ENCODE assay signal across 1 fruit fly cellular context in genomic region chrX:22833534-22833933, dm6.
A peak's percentile ranks its signal among the peaks of the same experiment; 100 is the strongest.
TF ChIP-seq lines count a peak whose summit lies in the region.

No protein-coding gene starts in this region.

TF ChIP-seq in whole organism, embryonic, 481 proteins besides CTCF, POLR2A, EP300 and RAD21 (continued from another document and continues in another):
- no peak for TF ChIP-seq NC2β (GFP tag; optimal IDR thresholded peaks at IDR 0.05; lab: Kevin White, UChicago)
- TF ChIP-seq ab (GFP tag; optimal IDR thresholded peaks at IDR 0.05; lab: Kevin White, UChicago), result no peak
- peak; percentile 26; the same call in 1 of the 2 replicates for TF ChIP-seq Gsc (GFP tag; IDR thresholded peaks at IDR 0.05; lab: Robert Waterston, UW)
- TF ChIP-seq ham (GFP tag; IDR thresholded peaks at IDR 0.05; lab: Robert Waterston, UW), result no peak
- TF ChIP-seq CG2678 (tag; optimal IDR thresholded peaks at IDR 0.05; lab: Kevin White, UChicago), result peak; percentile 57
- peak; percentile 54 for TF ChIP-seq bcd (GFP tag; optimal IDR thresholded peaks at IDR 0.05; lab: Kevin White, UChicago)
- TF ChIP-seq CG34376 (GFP tag; optimal IDR thresholded peaks at IDR 0.05; lab: Kevin White, UChicago), result no peak
- peak; percentile 21 for TF ChIP-seq CG10267 (tag; optimal IDR thresholded peaks at IDR 0.05; lab: Kevin White, UChicago)
- TF ChIP-seq danr (GFP tag; IDR thresholded peaks at IDR 0.05; lab: Robert Waterston, UW), result 0 out of 2 replicates have a peak, but pooled peaks have one; percentile 14
- TF ChIP-seq al (GFP tag; IDR thresholded peaks at IDR 0.05; lab: Robert Waterston, UW), result no peak
- TF ChIP-seq esg (GFP tag; conservative IDR thresholded peaks at IDR 0.05; lab: Robert Waterston, UW), result no peak
- TF ChIP-seq trh (GFP tag; optimal IDR thresholded peaks at IDR 0.05; lab: Kevin White, UChicago), result no peak
- no peak for TF ChIP-seq caup (GFP tag; optimal IDR thresholded peaks at IDR 0.05; lab: Kevin White, UChicago; ENCODE audit: severe bottlenecking)
- TF ChIP-seq oc (tag; optimal IDR thresholded peaks at IDR 0.05; lab: Kevin White, UChicago), result peak; percentile 36
- TF ChIP-seq ase (GFP tag; IDR thresholded peaks at IDR 0.05; lab: Robert Waterston, UW), result 0 out of 3 replicates have a peak, but pooled peaks have one; percentile 23
- TF ChIP-seq pb (GFP tag; optimal IDR thresholded peaks at IDR 0.05; lab: Kevin White, UChicago), result no peak
- TF ChIP-seq Vsx1 (GFP tag; optimal IDR thresholded peaks at IDR 0.05; lab: Kevin White, UChicago), result no peak
- no peak for TF ChIP-seq Deaf1 (tag; optimal IDR thresholded peaks at IDR 0.05; lab: Kevin White, UChicago)
- TF ChIP-seq sr (GFP tag; IDR thresholded peaks at IDR 0.05; lab: Robert Waterston, UW), result no peak
- no peak for TF ChIP-seq seq (GFP tag; IDR thresholded peaks at IDR 0.05; lab: Robert Waterston, UW)
- 0 out of 2 replicates have a peak, but pooled peaks have one; percentile 19 for TF ChIP-seq Atf6 (GFP tag; IDR thresholded peaks at IDR 0.05; lab: Robert Waterston, UW)
- no peak for TF ChIP-seq CG10147 (GFP tag; optimal IDR thresholded peaks at IDR 0.05; lab: Kevin White, UChicago)
- no peak for TF ChIP-seq CG18011 (GFP tag; optimal IDR thresholded peaks at IDR 0.05; lab: Kevin White, UChicago)
- TF ChIP-seq D (optimal IDR thresholded peaks at IDR 0.05; lab: Kevin White, UChicago), result no peak
- peak; percentile 56 for TF ChIP-seq D (GFP tag; optimal IDR thresholded peaks at IDR 0.05; lab: Kevin White, UChicago)
- TF ChIP-seq CG10565 (GFP tag; optimal IDR thresholded peaks at IDR 0.05; lab: Kevin White, UChicago), result no peak
- TF ChIP-seq h (optimal IDR thresholded peaks at IDR 0.05; lab: Kevin White, UChicago), result no peak
- peak; percentile 61; the same call in 1 of the 3 replicates for TF ChIP-seq gce (GFP tag; IDR thresholded peaks at IDR 0.05; lab: Robert Waterston, UW)
- TF ChIP-seq Six4 (GFP tag; optimal IDR thresholded peaks at IDR 0.05; lab: Kevin White, UChicago), result peak; percentile 32
- TF ChIP-seq CG7839 (tag; optimal IDR thresholded peaks at IDR 0.05; lab: Kevin White, UChicago), result peak; percentile 33
- TF ChIP-seq Hmx (GFP tag; optimal IDR thresholded peaks at IDR 0.05; lab: Kevin White, UChicago), result no peak
- no peak for TF ChIP-seq Trl (optimal IDR thresholded peaks at IDR 0.05; lab: Kevin White, UChicago)
- TF ChIP-seq Trl (GFP tag; optimal IDR thresholded peaks at IDR 0.05; lab: Kevin White, UChicago), result peak; percentile 9
- no peak for TF ChIP-seq disco-r (GFP tag; optimal IDR thresholded peaks at IDR 0.05; lab: Kevin White, UChicago)
- TF ChIP-seq Spps (tag; optimal IDR thresholded peaks at IDR 0.05; lab: Kevin White, UChicago), result no peak
- TF ChIP-seq CG7786 (GFP tag; optimal IDR thresholded peaks at IDR 0.05; lab: Kevin White, UChicago), result no peak
- no peak for TF ChIP-seq jigr1 (GFP tag; IDR thresholded peaks at IDR 0.05; lab: Robert Waterston, UW)
- peak; percentile 17; the same call in 1 of the 2 replicates for TF ChIP-seq H2.0 (GFP tag; IDR thresholded peaks at IDR 0.05; lab: Robert Waterston, UW)
- TF ChIP-seq CG4360 (GFP tag; IDR thresholded peaks at IDR 0.05; lab: Robert Waterston, UW), result peak; percentile 39; the same call in 1 of the 2 replicates
- TF ChIP-seq ERR (GFP tag; optimal IDR thresholded peaks at IDR 0.05; lab: Kevin White, UChicago), result no peak
- no peak for TF ChIP-seq CG13296 (GFP tag; optimal IDR thresholded peaks at IDR 0.05; lab: Kevin White, UChicago)
- TF ChIP-seq jing (GFP tag; optimal IDR thresholded peaks at IDR 0.05; lab: Kevin White, UChicago), result peak; percentile 50
- TF ChIP-seq org-1 (GFP tag; optimal IDR thresholded peaks at IDR 0.05; lab: Kevin White, UChicago), result peak; percentile 26
- peak; percentile 53; the same call in 1 of the 2 replicates for TF ChIP-seq E2f1 (GFP tag; IDR thresholded peaks at IDR 0.05; lab: Robert Waterston, UW)
- TF ChIP-seq Blimp-1 (GFP tag; optimal IDR thresholded peaks at IDR 0.05; lab: Kevin White, UChicago), result peak; percentile 70
- no peak for TF ChIP-seq CG6175 (GFP tag; IDR thresholded peaks at IDR 0.05; lab: Robert Waterston, UW)
- TF ChIP-seq hkb (optimal IDR thresholded peaks at IDR 0.05; lab: Kevin White, UChicago), result no peak
- peak; percentile 58; the same call in 1 of the 2 replicates for TF ChIP-seq hkb (GFP tag; IDR thresholded peaks at IDR 0.05; lab: Robert Waterston, UW)
- no peak for TF ChIP-seq CG8290 (GFP tag; optimal IDR thresholded peaks at IDR 0.05; lab: Kevin White, UChicago)
- TF ChIP-seq CG8290 (tag; optimal IDR thresholded peaks at IDR 0.05; lab: Kevin White, UChicago), result peak in 1 of 2 experiments; percentile 63
- no peak for TF ChIP-seq vfl (GFP tag; optimal IDR thresholded peaks at IDR 0.05; lab: Kevin White, UChicago)
- peak; percentile 49 for TF ChIP-seq CG6254 (GFP tag; optimal IDR thresholded peaks at IDR 0.05; lab: Kevin White, UChicago)
- peak; percentile 64 for TF ChIP-seq vvl (GFP tag; IDR thresholded peaks at IDR 0.05; lab: Robert Waterston, UW)
- TF ChIP-seq CG11695 (GFP tag; IDR thresholded peaks at IDR 0.05; lab: Robert Waterston, UW), result peak; percentile 44; the same call in 1 of the 3 replicates
- no peak for TF ChIP-seq zen2 (GFP tag; IDR thresholded peaks at IDR 0.05; lab: Robert Waterston, UW; ENCODE audit: partially characterized antibody)
- 0 out of 2 replicates have a peak, but pooled peaks have one; percentile 32 for TF ChIP-seq CG10959 (GFP tag; IDR thresholded peaks at IDR 0.05; lab: Robert Waterston, UW)
- peak; percentile 57 for TF ChIP-seq Sox100B (GFP tag; optimal IDR thresholded peaks at IDR 0.05; lab: Kevin White, UChicago)
- TF ChIP-seq B-H1 (GFP tag; IDR thresholded peaks at IDR 0.05; lab: Robert Waterston, UW), result peak; percentile 26; the same call in 1 of the 3 replicates
- TF ChIP-seq bab2 (GFP tag; optimal IDR thresholded peaks at IDR 0.05; lab: Kevin White, UChicago), result peak; percentile 55
- TF ChIP-seq CG30403 (GFP tag; optimal IDR thresholded peaks at IDR 0.05; lab: Kevin White, UChicago), result peak; percentile 52
- TF ChIP-seq chn (GFP tag; optimal IDR thresholded peaks at IDR 0.05; lab: Kevin White, UChicago), result peak; percentile 36
- TF ChIP-seq CG33557 (GFP tag; optimal IDR thresholded peaks at IDR 0.05; lab: Kevin White, UChicago), result no peak
- TF ChIP-seq shn (GFP tag; optimal IDR thresholded peaks at IDR 0.05; lab: Kevin White, UChicago), result no peak
- no peak for TF ChIP-seq sim (GFP tag; IDR thresholded peaks at IDR 0.05; lab: Robert Waterston, UW)
- TF ChIP-seq CG33213 (GFP tag; optimal IDR thresholded peaks at IDR 0.05; lab: Kevin White, UChicago), result peak; percentile 31
- no peak for TF ChIP-seq Dfd (GFP tag; optimal IDR thresholded peaks at IDR 0.05; lab: Kevin White, UChicago)
- peak; percentile 21 for TF ChIP-seq CG8924 (tag; optimal IDR thresholded peaks at IDR 0.05; lab: Kevin White, UChicago)
- no peak for TF ChIP-seq Taf1 (GFP tag; IDR thresholded peaks at IDR 0.05; lab: Robert Waterston, UW)
- peak; percentile 58; the same call in 2 of the 3 replicates for TF ChIP-seq CG34422 (GFP tag; IDR thresholded peaks at IDR 0.05; lab: Robert Waterston, UW)
- no peak for TF ChIP-seq CG2199 (GFP tag; IDR thresholded peaks at IDR 0.05; lab: Robert Waterston, UW)
- peak; percentile 75 for TF ChIP-seq gem (tag; optimal IDR thresholded peaks at IDR 0.05; lab: Kevin White, UChicago)
- TF ChIP-seq CG13424 (tag; optimal IDR thresholded peaks at IDR 0.05; lab: Kevin White, UChicago), result peak; percentile 60
- TF ChIP-seq bigmax (GFP tag; optimal IDR thresholded peaks at IDR 0.05; lab: Kevin White, UChicago), result no peak
- no peak for TF ChIP-seq NFAT (GFP tag; IDR thresholded peaks at IDR 0.05; lab: Robert Waterston, UW)
- TF ChIP-seq run (tag; optimal IDR thresholded peaks at IDR 0.05; lab: Kevin White, UChicago), result peak; percentile 29
- no peak for TF ChIP-seq Dad (GFP tag; optimal IDR thresholded peaks at IDR 0.05; lab: Kevin White, UChicago)
- no peak for TF ChIP-seq CG3163 (GFP tag; optimal IDR thresholded peaks at IDR 0.05; lab: Kevin White, UChicago)
- peak; percentile 58; the same call in 1 of the 2 replicates for TF ChIP-seq Ada2b (GFP tag; IDR thresholded peaks at IDR 0.05; lab: Robert Waterston, UW)
- TF ChIP-seq CG2129 (GFP tag; IDR thresholded peaks at IDR 0.05; lab: Robert Waterston, UW; ENCODE audit: partially characterized antibody), result no peak
- peak; percentile 21 for TF ChIP-seq lilli (GFP tag; optimal IDR thresholded peaks at IDR 0.05; lab: Kevin White, UChicago)
- no peak for TF ChIP-seq twi (tag; optimal IDR thresholded peaks at IDR 0.05; lab: Kevin White, UChicago)
- TF ChIP-seq onecut (GFP tag; IDR thresholded peaks at IDR 0.05; lab: Robert Waterston, UW), result peak; percentile 29; the same call in 1 of the 2 replicates
- peak; percentile 22 for TF ChIP-seq CG18764 (GFP tag; optimal IDR thresholded peaks at IDR 0.05; lab: Kevin White, UChicago)
- peak; percentile 57 for TF ChIP-seq tin (GFP tag; optimal IDR thresholded peaks at IDR 0.05; lab: Kevin White, UChicago)
- no peak for TF ChIP-seq HLH4C (GFP tag; IDR thresholded peaks at IDR 0.05; lab: Robert Waterston, UW; ENCODE audit: partially characterized antibody)
- TF ChIP-seq dimm (GFP tag; IDR thresholded peaks at IDR 0.05; lab: Robert Waterston, UW), result 0 out of 2 replicates have a peak, but pooled peaks have one; percentile 38
- peak; percentile 93 for TF ChIP-seq Med (GFP tag; lab: Kevin White, UChicago)
- no peak for TF ChIP-seq CG7271 (tag; optimal IDR thresholded peaks at IDR 0.05; lab: Kevin White, UChicago)
- TF ChIP-seq Dref (GFP tag; IDR thresholded peaks at IDR 0.05; lab: Robert Waterston, UW), result no peak
- peak; percentile 53 for TF ChIP-seq p53 (GFP tag; optimal IDR thresholded peaks at IDR 0.05; lab: Kevin White, UChicago)
- no peak for TF ChIP-seq CG13287 (GFP tag; IDR thresholded peaks at IDR 0.05; lab: Robert Waterston, UW; ENCODE audit: partially characterized antibody)
- TF ChIP-seq her (GFP tag; optimal IDR thresholded peaks at IDR 0.05; lab: Kevin White, UChicago), result peak; percentile 33
- TF ChIP-seq CG18599 (GFP tag; optimal IDR thresholded peaks at IDR 0.05; lab: Kevin White, UChicago), result peak; percentile 27
- no peak for TF ChIP-seq emc (GFP tag; optimal IDR thresholded peaks at IDR 0.05; lab: Kevin White, UChicago)
- TF ChIP-seq CG9817 (tag; optimal IDR thresholded peaks at IDR 0.05; lab: Kevin White, UChicago), result peak; percentile 19
- TF ChIP-seq fd96Cb (tag; optimal IDR thresholded peaks at IDR 0.05; lab: Kevin White, UChicago), result peak; percentile 73
- peak; percentile 30 for TF ChIP-seq Side (GFP tag; optimal IDR thresholded peaks at IDR 0.05; lab: Kevin White, UChicago)
- peak; percentile 2 for TF ChIP-seq CG1647 (GFP tag; optimal IDR thresholded peaks at IDR 0.05; lab: Kevin White, UChicago)
- no peak for TF ChIP-seq Lim3 (GFP tag; IDR thresholded peaks at IDR 0.05; lab: Robert Waterston, UW)
- TF ChIP-seq ac (GFP tag; optimal IDR thresholded peaks at IDR 0.05; lab: Kevin White, UChicago), result no peak
- TF ChIP-seq tll (GFP tag; optimal IDR thresholded peaks at IDR 0.05; lab: Kevin White, UChicago), result no peak
- TF ChIP-seq sens-2 (GFP tag; IDR thresholded peaks at IDR 0.05; lab: Robert Waterston, UW), result peak; percentile 63; the same call in 1 of the 2 replicates
- no peak for TF ChIP-seq CG3847 (GFP tag; IDR thresholded peaks at IDR 0.05; lab: Robert Waterston, UW)
- no peak for TF ChIP-seq fu2 (GFP tag; optimal IDR thresholded peaks at IDR 0.05; lab: Kevin White, UChicago)
- TF ChIP-seq CG31441 (GFP tag; IDR thresholded peaks at IDR 0.05; lab: Robert Waterston, UW), result peak; percentile 73
- peak; percentile 17 for TF ChIP-seq en (GFP tag; optimal IDR thresholded peaks at IDR 0.05; lab: Kevin White, UChicago)
- peak; percentile 59 for TF ChIP-seq Ptx1 (GFP tag; IDR thresholded peaks at IDR 0.05; lab: Robert Waterston, UW)
- no peak for TF ChIP-seq CG14965 (GFP tag; optimal IDR thresholded peaks at IDR 0.05; lab: Kevin White, UChicago; ENCODE audit: borderline replicate concordance)
- no peak for TF ChIP-seq Dip2 (GFP tag; IDR thresholded peaks at IDR 0.05; lab: Robert Waterston, UW)
- no peak for TF ChIP-seq CG9437 (GFP tag; optimal IDR thresholded peaks at IDR 0.05; lab: Kevin White, UChicago)
- TF ChIP-seq CG13775 (GFP tag; optimal IDR thresholded peaks at IDR 0.05; lab: Kevin White, UChicago), result no peak
- no peak for TF ChIP-seq YL-1 (GFP tag; optimal IDR thresholded peaks at IDR 0.05; lab: Kevin White, UChicago)
- TF ChIP-seq lov (optimal IDR thresholded peaks at IDR 0.05; lab: Kevin White, UChicago), result no peak
- no peak for TF ChIP-seq lov (GFP tag; IDR thresholded peaks at IDR 0.05; lab: Robert Waterston, UW)
- no peak for TF ChIP-seq Bdp1 (GFP tag; optimal IDR thresholded peaks at IDR 0.05; lab: Kevin White, UChicago)
- peak; percentile 47; the same call in 1 of the 2 replicates for TF ChIP-seq CG32772 (GFP tag; IDR thresholded peaks at IDR 0.05; lab: Robert Waterston, UW)
- peak; percentile 52 for TF ChIP-seq CG3407 (GFP tag; optimal IDR thresholded peaks at IDR 0.05; lab: Kevin White, UChicago)
- peak; percentile 40; the same call in 1 of the 2 replicates for TF ChIP-seq Nf-YA (GFP tag; IDR thresholded peaks at IDR 0.05; lab: Robert Waterston, UW)
- no peak for TF ChIP-seq CG7372 (GFP tag; IDR thresholded peaks at IDR 0.05; lab: Robert Waterston, UW)
- TF ChIP-seq CG9609 (GFP tag; optimal IDR thresholded peaks at IDR 0.05; lab: Kevin White, UChicago), result peak; percentile 38
- no peak for TF ChIP-seq Doc2 (GFP tag; IDR thresholded peaks at IDR 0.05; lab: Robert Waterston, UW)
- TF ChIP-seq dmrt11E (tag; optimal IDR thresholded peaks at IDR 0.05; lab: Kevin White, UChicago), result peak; percentile 36
- no peak for TF ChIP-seq Bteb2 (GFP tag; optimal IDR thresholded peaks at IDR 0.05; lab: Kevin White, UChicago)
- TF ChIP-seq CG31224 (GFP tag; IDR thresholded peaks at IDR 0.05; lab: Robert Waterston, UW), result no peak
- no peak for TF ChIP-seq psq (GFP tag; optimal IDR thresholded peaks at IDR 0.05; lab: Kevin White, UChicago)
- TF ChIP-seq Drgx (GFP tag; IDR thresholded peaks at IDR 0.05; lab: Robert Waterston, UW), result peak; percentile 89
- no peak for TF ChIP-seq CG15601 (tag; optimal IDR thresholded peaks at IDR 0.05; lab: Kevin White, UChicago)
- TF ChIP-seq Camta (GFP tag; optimal IDR thresholded peaks at IDR 0.05; lab: Kevin White, UChicago), result peak; percentile 35
- TF ChIP-seq HLHmδ (GFP tag; optimal IDR thresholded peaks at IDR 0.05; lab: Kevin White, UChicago), result no peak
- TF ChIP-seq sens (GFP tag; lab: Kevin White, UChicago), result peak; percentile 87
- peak; percentile 43; the same call in 1 of the 3 replicates for TF ChIP-seq Optix (GFP tag; IDR thresholded peaks at IDR 0.05; lab: Robert Waterston, UW)
- no peak for TF ChIP-seq dati (GFP tag; IDR thresholded peaks at IDR 0.05; lab: Robert Waterston, UW)
- no peak for TF ChIP-seq CG14860 (GFP tag; IDR thresholded peaks at IDR 0.05; lab: Robert Waterston, UW; ENCODE audit: partially characterized antibody)
